Worm (Caenorhabditis elegans) whole organism, L2 larva: Measurements from ENCODE around the gene F11D11.4.
"Not testable (repeated sequence)": the region's sequence is repeated elsewhere in the genome, so short reads cannot be mapped to it uniquely, and the experiment has no call there.

Experiments used
- C34F6.9 ChIP-seq: fragments of 150-350 bp; optimal IDR thresholded peaks from 2 replicates; lab custom pipeline; 2014; ENCODE audit warnings: missing biosample characterization, missing genetic modification characterization
- F13H6.1 ChIP-seq: sonication (generic microtip); optimal IDR thresholded peaks from 2 replicates; lab custom pipeline; 2016; ENCODE audit warnings: missing genetic modification characterization, missing compliant biosample characterization
- Y55F3AM.14 ChIP-seq: fragments of 200-800 bp; sonication (Bioruptor generic); optimal IDR thresholded peaks from 2 replicates; lab custom pipeline; 2018; ENCODE audit warnings: mild to moderate bottlenecking, missing genetic modification characterization, missing compliant biosample characterization
- ZK546.5 ChIP-seq: sonication (generic microtip); optimal IDR thresholded peaks from 2 replicates; lab custom pipeline; 2017; ENCODE audit warnings: missing biosample characterization, missing genetic modification characterization
- alr-1 ChIP-seq: fragments of 150-350 bp; optimal IDR thresholded peaks from 2 replicates; lab custom pipeline; 2014; ENCODE audit warnings: missing biosample characterization, missing genetic modification characterization
- ama-1 ChIP-seq: fragments of 150-350 bp; optimal IDR thresholded peaks from 2 replicates; lab custom pipeline; 2018; ENCODE audit warnings: inconsistent platforms
- blmp-1 ChIP-seq: sonication (generic microtip); optimal IDR thresholded peaks from 2 replicates; lab custom pipeline; 2017; ENCODE audit warnings: missing genetic modification characterization, mild to moderate bottlenecking, missing compliant biosample characterization, antibody characterized with exemption, moderate library complexity; ENCODE audit not compliant: insufficient read depth
- ceh-16 ChIP-seq: fragments of 150-350 bp; optimal IDR thresholded peaks from 2 replicates; lab custom pipeline; 2014; ENCODE audit warnings: missing biosample characterization, missing genetic modification characterization
- ceh-82 ChIP-seq: fragments of 150-350 bp; optimal IDR thresholded peaks from 2 replicates; lab custom pipeline; 2014; ENCODE audit warnings: missing biosample characterization, missing genetic modification characterization
- crh-2 ChIP-seq: sonication (generic microtip); optimal IDR thresholded peaks from 2 replicates; lab custom pipeline; 2017; ENCODE audit warnings: missing biosample characterization, missing genetic modification characterization
- dmd-4 ChIP-seq: sonication (generic microtip); optimal IDR thresholded peaks from 2 replicates; lab custom pipeline; 2017; ENCODE audit warnings: missing biosample characterization, missing genetic modification characterization
- elt-1 ChIP-seq: fragments of 150-350 bp; optimal IDR thresholded peaks from 2 replicates; lab custom pipeline; 2014; ENCODE audit warnings: missing biosample characterization, missing genetic modification characterization
- elt-3 ChIP-seq: sonication (generic microtip); optimal IDR thresholded peaks from 2 replicates; lab custom pipeline; 2017; ENCODE audit warnings: missing biosample characterization, missing genetic modification characterization
- fos-1 ChIP-seq: fragments of 150-350 bp; optimal IDR thresholded peaks from 2 replicates; lab custom pipeline; 2014; ENCODE audit warnings: missing biosample characterization, missing genetic modification characterization
- lin-13 ChIP-seq: fragments of 150-350 bp; optimal IDR thresholded peaks from 2 replicates; lab custom pipeline; 2014; ENCODE audit warnings: missing biosample characterization, missing genetic modification reagents, missing genetic modification characterization
- lsy-2 ChIP-seq, 2 experiments: fragments of 150-350 bp in 1 of 2; sonication (generic microtip) in 1 of 2; optimal IDR thresholded peaks; 2 replicates each; lab custom pipeline; 2014 to 2017; ENCODE audit warnings: missing biosample characterization in 2 of 2, missing genetic modification characterization in 2 of 2
- mab-5 ChIP-seq: fragments of 150-350 bp; optimal IDR thresholded peaks from 2 replicates; lab custom pipeline; 2014; ENCODE audit warnings: missing biosample characterization, missing genetic modification characterization
- mdl-1 ChIP-seq, 2 experiments: fragments of 150-350 bp in 1 of 2; sonication (generic microtip) in 1 of 2; optimal IDR thresholded peaks; 2 replicates each; lab custom pipeline; 2017; ENCODE audit warnings: missing biosample characterization in 2 of 2, missing genetic modification characterization in 2 of 2
- nhr-10 ChIP-seq: sonication (generic microtip); optimal IDR thresholded peaks from 2 replicates; lab custom pipeline; 2017; ENCODE audit warnings: missing biosample characterization, missing genetic modification characterization
- nhr-11 ChIP-seq: fragments of 150-350 bp; optimal IDR thresholded peaks from 2 replicates; lab custom pipeline; 2014; ENCODE audit warnings: missing biosample characterization, missing genetic modification characterization
- nhr-12 ChIP-seq: fragments of 150-350 bp; optimal IDR thresholded peaks from 2 replicates; lab custom pipeline; 2014; ENCODE audit warnings: missing biosample characterization, missing genetic modification characterization
- nhr-23 ChIP-seq: fragments of 150-350 bp; optimal IDR thresholded peaks from 2 replicates; lab custom pipeline; 2014; ENCODE audit warnings: missing biosample characterization, missing genetic modification reagents, missing genetic modification characterization
- nhr-237 ChIP-seq: fragments of 150-350 bp; optimal IDR thresholded peaks from 2 replicates; lab custom pipeline; 2014; ENCODE audit warnings: missing biosample characterization, missing genetic modification characterization
- nhr-25 ChIP-seq: fragments of 150-350 bp; sonication (generic microtip); optimal IDR thresholded peaks from 3 replicates; lab custom pipeline; 2014; ENCODE audit warnings: missing biosample characterization, missing genetic modification characterization
- nhr-77 ChIP-seq: fragments of 150-350 bp; optimal IDR thresholded peaks from 2 replicates; lab custom pipeline; 2014; ENCODE audit warnings: missing biosample characterization, missing genetic modification characterization
- peb-1 ChIP-seq: fragments of 150-350 bp; optimal IDR thresholded peaks from 2 replicates; lab custom pipeline; 2014; ENCODE audit warnings: missing biosample characterization, missing genetic modification characterization
- sem-4 ChIP-seq: fragments of 150-350 bp; optimal IDR thresholded peaks from 2 replicates; lab custom pipeline; 2014; ENCODE audit warnings: missing biosample characterization, missing genetic modification reagents, missing genetic modification characterization
- sma-3 ChIP-seq: sonication (generic microtip); optimal IDR thresholded peaks from 2 replicates; lab custom pipeline; 2016; ENCODE audit warnings: missing genetic modification reagents, missing genetic modification characterization, missing compliant biosample characterization
- sma-9 ChIP-seq, 2 experiments: fragments of 150-350 bp in 1 of 2; sonication (generic microtip) in 1 of 2; optimal IDR thresholded peaks; 2 replicates each; lab custom pipeline; 2014 to 2016; ENCODE audit warnings: missing genetic modification characterization in 2 of 2, mild to moderate bottlenecking in 1 of 2, missing biosample characterization in 1 of 2, missing compliant biosample characterization in 1 of 2, missing genetic modification reagents in 1 of 2, moderate library complexity in 1 of 2
- snpc-4 ChIP-seq: fragments of 150-350 bp; optimal IDR thresholded peaks from 2 replicates; lab custom pipeline; 2014; ENCODE audit warnings: missing biosample characterization, missing genetic modification characterization
- unc-39 ChIP-seq: fragments of 150-350 bp; optimal IDR thresholded peaks from 2 replicates; lab custom pipeline; 2014; ENCODE audit warnings: missing biosample characterization, missing genetic modification characterization
- unc-55 ChIP-seq: fragments of 150-350 bp; sonication (generic microtip); optimal IDR thresholded peaks from 3 replicates; lab custom pipeline; 2014; ENCODE audit warnings: missing biosample characterization, missing genetic modification reagents, missing genetic modification characterization
- unc-62 ChIP-seq: fragments of 150-350 bp; optimal IDR thresholded peaks from 2 replicates; lab custom pipeline; 2014; ENCODE audit warnings: missing biosample characterization, missing genetic modification reagents, missing genetic modification characterization
- ztf-1 ChIP-seq: fragments of 200-800 bp; sonication (Bioruptor generic); conservative IDR thresholded peaks from 2 replicates; pipeline ENCODE4 v1.3.6; 2022; ENCODE audit warnings: missing genetic modification characterization, missing compliant biosample characterization
- ztf-4 ChIP-seq: fragments of 150-350 bp; optimal IDR thresholded peaks from 2 replicates; lab custom pipeline; 2014; ENCODE audit warnings: missing biosample characterization, missing genetic modification characterization

F11D11.4 gene

ce11 chrV:18746937-18747660, 14.1 kb upstream of the F11D11.4 start, which contains the start of gene clec-251:
Gene clec-251 (minus strand): TSS chrV:18746987.
- TF ChIP-seq ceh-82 = no peak

ce11 chrV:18748726-18749125, 12.5 kb upstream of the F11D11.4 start, which contains the start of gene clec-252:
Gene clec-252 (minus strand): TSS chrV:18748826.
- TF ChIP-seq peb-1 (tag; lab: Kevin White, UChicago) = no peak
- no peak for TF ChIP-seq mab-5
- no peak for TF ChIP-seq unc-39 (tag; lab: Kevin White, UChicago)
- TF ChIP-seq snpc-4 = no peak
- TF ChIP-seq nhr-11 (tag; lab: Kevin White, UChicago) = no peak
- TF ChIP-seq sem-4 (tag; lab: Kevin White, UChicago) = no peak
- no peak for TF ChIP-seq unc-62
- no peak for TF ChIP-seq F13H6.1 (tag; lab: Kevin White, UChicago)
- TF ChIP-seq dmd-4 (tag; lab: Kevin White, UChicago) = no peak
- TF ChIP-seq nhr-12 (tag; lab: Kevin White, UChicago) = no peak
- TF ChIP-seq elt-3 = no peak
- no peak for TF ChIP-seq fos-1
- TF ChIP-seq sma-9 (GFP tag; optimal IDR thresholded peaks at IDR 0.05; lab: Kevin White, UChicago) = no peak
- no peak for TF ChIP-seq sma-9 (tag; optimal IDR thresholded peaks at IDR 0.05; lab: Kevin White, UChicago)
- no peak for TF ChIP-seq ceh-16 (tag; lab: Kevin White, UChicago)

- no peak for TF ChIP-seq nhr-11 (tag; lab: Kevin White, UChicago)
- no peak for TF ChIP-seq elt-3
- no peak for TF ChIP-seq nhr-10 (tag; lab: Kevin White, UChicago)
- no peak for TF ChIP-seq nhr-25
- no peak for TF ChIP-seq elt-1
- TF ChIP-seq mab-5 = no peak
Measured at ce11 chrV:18750445-18750844, 10.7 kb upstream of the F11D11.4 start, which contains the start of the genes F11D11.21 and F11D11.12. Gene F11D11.21 (minus strand): TSS chrV:18750545. Gene F11D11.12 (minus strand): TSS chrV:18750682.

ce11 chrV:18753036-18753435, 8.1 kb upstream of the F11D11.4 start, which contains the start of gene F11D11.6:
Gene F11D11.6 (minus strand): TSS chrV:18753136.
- no peak for TF ChIP-seq mdl-1 (tag; optimal IDR thresholded peaks at IDR 0.05; lab: Kevin White, UChicago)
- TF ChIP-seq sma-3 (GFP tag; lab: Kevin White, UChicago) = no peak
- TF ChIP-seq nhr-25 = no peak
- TF ChIP-seq unc-39 (tag; lab: Kevin White, UChicago) = no peak
- TF ChIP-seq lsy-2 (tag; optimal IDR thresholded peaks at IDR 0.05; lab: Kevin White, UChicago) = no peak
- no peak for TF ChIP-seq snpc-4

- not testable (repeated sequence) for TF ChIP-seq peb-1 (tag; lab: Kevin White, UChicago); elt-1; ZK546.5 (tag; lab: Kevin White, UChicago)
Measured at ce11 chrV:18754328-18754727, 6.8 kb upstream of the F11D11.4 start, which contains the start of gene clec-254. Gene clec-254 (minus strand): TSS chrV:18754428.

ce11 chrV:18760174-18760573, 1.0 kb upstream of the F11D11.4 start, which contains the start of gene F11D11.3:
Gene F11D11.3 (minus strand): TSS chrV:18760274.
- TF ChIP-seq ztf-4 (tag; lab: Kevin White, UChicago) (no peak), ztf-1 (GFP tag; lab: Robert Waterston, UW) (no peak), C34F6.9 (tag; lab: Kevin White, UChicago) (no peak), unc-55 (no peak), nhr-11 (tag; lab: Kevin White, UChicago) (no peak), fos-1 (no peak), nhr-23 (tag; lab: Kevin White, UChicago) (no peak), unc-39 (tag; lab: Kevin White, UChicago) (no peak), blmp-1 (no peak), nhr-77 (tag; lab: Kevin White, UChicago) (no peak), alr-1 (no peak), Y55F3AM.14 (no peak), lin-13 (GFP tag; lab: Kevin White, UChicago) (no peak), unc-62 (no peak), crh-2 (tag; lab: Kevin White, UChicago) (no peak), nhr-12 (tag; lab: Kevin White, UChicago) (no peak), F13H6.1 (tag; lab: Kevin White, UChicago) (no peak), nhr-237 (tag; lab: Kevin White, UChicago) (no peak), ama-1 (lab: Kevin White, UChicago) (no peak)
